Fruit fly (Drosophila melanogaster): ENCODE data around the gene Cht7.

Gene Cht7

dm6 chr3L:3045256-3045743, 61.5 kb downstream of the Cht7 start (continued):
- TF ChIP-seq CG7372 (GFP tag; IDR thresholded peaks at IDR 0.05) (no peak), CG12769 (tag; optimal IDR thresholded peaks at IDR 0.05) (no peak), Ravus (GFP tag; IDR thresholded peaks at IDR 0.05) (no peak), phol (tag; optimal IDR thresholded peaks at IDR 0.05) (peak; percentile 20), tgo (GFP tag; IDR thresholded peaks at IDR 0.05) (peak; percentile 39; the same call in 2 of the 3 replicates), CG1832 (GFP tag; optimal IDR thresholded peaks at IDR 0.05) (no peak), CG6254 (GFP tag; optimal IDR thresholded peaks at IDR 0.05) (peak; percentile 24), nau (GFP tag; optimal IDR thresholded peaks at IDR 0.05) (peak; percentile 12), Ets97D (GFP tag; optimal IDR thresholded peaks at IDR 0.05) (no peak), CG3838 (GFP tag; optimal IDR thresholded peaks at IDR 0.05) (no peak), otp (GFP tag; IDR thresholded peaks at IDR 0.05) (0 out of 3 replicates have a peak, but pooled peaks have one; percentile 31), CG3281 (GFP tag; optimal IDR thresholded peaks at IDR 0.05) (peak; percentile 57), Opbp (GFP tag; IDR thresholded peaks at IDR 0.05; ENCODE audit: partially characterized antibody) (no peak), tup (GFP tag; optimal IDR thresholded peaks at IDR 0.05) (no peak), CG1529 (GFP tag; optimal IDR thresholded peaks at IDR 0.05) (no peak), CG9727 (GFP tag; optimal IDR thresholded peaks at IDR 0.05) (peak; percentile 43), tna (GFP tag; IDR thresholded peaks at IDR 0.05; ENCODE audit: partially characterized antibody) (no peak), CG31388 (GFP tag; optimal IDR thresholded peaks at IDR 0.05) (no peak), hkb (optimal IDR thresholded peaks at IDR 0.05) (no peak), hkb (GFP tag; IDR thresholded peaks at IDR 0.05) (peak; percentile 57; the same call in 1 of the 2 replicates), CG17802 (tag; optimal IDR thresholded peaks at IDR 0.05) (no peak), en (GFP tag; optimal IDR thresholded peaks at IDR 0.05) (no peak), dm (GFP tag; optimal IDR thresholded peaks at IDR 0.05) (no peak), CG16779 (GFP tag; IDR thresholded peaks at IDR 0.05) (no peak), NK7.1 (GFP tag; optimal IDR thresholded peaks at IDR 0.05) (no peak), NC2α (GFP tag; optimal IDR thresholded peaks at IDR 0.05) (no peak), CG11247 (GFP tag; IDR thresholded peaks at IDR 0.05) (no peak), luna (GFP tag; optimal IDR thresholded peaks at IDR 0.05) (no peak), CG31441 (GFP tag; IDR thresholded peaks at IDR 0.05) (peak; percentile 57; the same call in 1 of the 2 replicates), CG17912 (GFP tag; optimal IDR thresholded peaks at IDR 0.05) (no peak), ttk (GFP tag; IDR thresholded peaks at IDR 0.05) (0 out of 2 replicates have a peak, but pooled peaks have one; percentile 15), CG3995 (GFP tag; optimal IDR thresholded peaks at IDR 0.05) (no peak), CG5245 (GFP tag; optimal IDR thresholded peaks at IDR 0.05) (no peak), fd96Cb (tag; optimal IDR thresholded peaks at IDR 0.05) (peak; percentile 38), nom (GFP tag; optimal IDR thresholded peaks at IDR 0.05) (peak; percentile 81), E2f1 (GFP tag; IDR thresholded peaks at IDR 0.05) (peak; percentile 41; the same call in 1 of the 2 replicates), kay (GFP tag; optimal IDR thresholded peaks at IDR 0.05) (no peak), CG13123 (GFP tag; optimal IDR thresholded peaks at IDR 0.05) (peak; percentile 25), Bteb2 (GFP tag; optimal IDR thresholded peaks at IDR 0.05) (no peak), Asciz (GFP tag; optimal IDR thresholded peaks at IDR 0.05) (peak; percentile 50), CG6654 (GFP tag; optimal IDR thresholded peaks at IDR 0.05) (no peak), gcm (GFP tag; optimal IDR thresholded peaks at IDR 0.05) (no peak), ham (GFP tag; IDR thresholded peaks at IDR 0.05) (no peak), CG42726 (GFP tag; IDR thresholded peaks at IDR 0.05; ENCODE audit: partially characterized antibody) (no peak), slou (GFP tag; optimal IDR thresholded peaks at IDR 0.05) (no peak), ewg (GFP tag; optimal IDR thresholded peaks at IDR 0.05) (peak; percentile 29), CG6683 (GFP tag; optimal IDR thresholded peaks at IDR 0.05) (no peak), amos (GFP tag; IDR thresholded peaks at IDR 0.05; ENCODE audit: partially characterized antibody) (no peak), Tbp (GFP tag; optimal IDR thresholded peaks at IDR 0.05) (no peak), CG31365 (tag; optimal IDR thresholded peaks at IDR 0.05) (no peak), CG4820 (GFP tag; optimal IDR thresholded peaks at IDR 0.05) (no peak)

Measured in whole organism, embryonic.